Worm (Caenorhabditis elegans) whole organism, late embryonic: ENCODE data around the gene orc-2.

Source experiments
- C08G9.2 ChIP-seq: sonication (generic microtip); optimal IDR thresholded peaks from 2 replicates; lab custom pipeline; 2016; ENCODE audit warnings: mild to moderate bottlenecking, missing genetic modification characterization, moderate library complexity, missing compliant biosample characterization
- C38D4.7 ChIP-seq: fragments of 200-800 bp; sonication (Bioruptor generic); optimal IDR thresholded peaks from 2 replicates; lab custom pipeline; 2018; ENCODE audit warnings: mild to moderate bottlenecking, missing genetic modification characterization, moderate library complexity, missing compliant biosample characterization
- F13H6.1 ChIP-seq: sonication (generic microtip); optimal IDR thresholded peaks from 2 replicates; lab custom pipeline; 2016; ENCODE audit warnings: missing genetic modification characterization, missing compliant biosample characterization
- K02D7.2 ChIP-seq: sonication (generic microtip); optimal IDR thresholded peaks from 2 replicates; lab custom pipeline; 2017; ENCODE audit warnings: mild to moderate bottlenecking, missing genetic modification characterization, missing compliant biosample characterization
- T23F11.4 ChIP-seq: fragments of 200-800 bp; sonication (Bioruptor generic); optimal IDR thresholded peaks from 2 replicates; lab custom pipeline; 2018; ENCODE audit warnings: mild to moderate bottlenecking, missing genetic modification characterization, missing compliant biosample characterization
- ama-1 ChIP-seq: fragments of 150-350 bp; optimal IDR thresholded peaks from 2 replicates; lab custom pipeline; 2014
- ceh-14 ChIP-seq: sonication (generic microtip); optimal IDR thresholded peaks from 2 replicates; lab custom pipeline; 2016; ENCODE audit warnings: missing genotype, missing genetic modification characterization, missing compliant biosample characterization
- ceh-18 ChIP-seq: sonication (generic microtip); optimal IDR thresholded peaks from 2 replicates; lab custom pipeline; 2016; ENCODE audit warnings: missing genetic modification characterization, missing compliant biosample characterization
- ceh-19 ChIP-seq: fragments of 200-800 bp; sonication (Bioruptor generic); optimal IDR thresholded peaks from 2 replicates; lab custom pipeline; 2018; ENCODE audit warnings: mild to moderate bottlenecking, missing genetic modification characterization, missing compliant biosample characterization
- ceh-2 ChIP-seq: sonication (generic microtip); optimal IDR thresholded peaks from 2 replicates; lab custom pipeline; 2016; ENCODE audit warnings: missing genotype, missing genetic modification characterization, missing compliant biosample characterization
- ceh-24 ChIP-seq: sonication (generic microtip); optimal IDR thresholded peaks from 2 replicates; lab custom pipeline; 2016; ENCODE audit warnings: mild to moderate bottlenecking, missing genetic modification characterization, missing compliant biosample characterization
- ceh-30 ChIP-seq: fragments of 150-350 bp; optimal IDR thresholded peaks from 2 replicates; lab custom pipeline; 2014; ENCODE audit warnings: missing biosample characterization, missing genetic modification characterization
- ceh-31 ChIP-seq: sonication (generic microtip); optimal IDR thresholded peaks from 2 replicates; lab custom pipeline; 2016; ENCODE audit warnings: missing genetic modification characterization, missing compliant biosample characterization
- ceh-34 ChIP-seq: sonication (generic microtip); optimal IDR thresholded peaks from 2 replicates; lab custom pipeline; 2016; ENCODE audit warnings: mild to moderate bottlenecking, missing genetic modification characterization, missing compliant biosample characterization
- ceh-45 ChIP-seq: fragments of 200-800 bp; sonication (Bioruptor generic); IDR thresholded peaks from 2 replicates; pipeline ENCODE4 v1.3.6; 2022; ENCODE audit warnings: missing genetic modification reagents, missing genetic modification characterization, missing compliant biosample characterization
- ceh-48 ChIP-seq: sonication (generic microtip); optimal IDR thresholded peaks from 2 replicates; lab custom pipeline; 2016; ENCODE audit warnings: missing genetic modification characterization, inconsistent platforms, missing compliant biosample characterization
- ceh-6 ChIP-seq: fragments of 200-800 bp; sonication (Bioruptor generic); optimal IDR thresholded peaks from 2 replicates; lab custom pipeline; 2018; ENCODE audit warnings: mild to moderate bottlenecking, missing genetic modification characterization, missing compliant biosample characterization
- ceh-9 ChIP-seq: sonication (generic microtip); optimal IDR thresholded peaks from 2 replicates; lab custom pipeline; 2016; ENCODE audit warnings: mild to moderate bottlenecking, missing genetic modification characterization, inconsistent platforms, missing compliant biosample characterization
- che-1 ChIP-seq: sonication (generic microtip); optimal IDR thresholded peaks from 2 replicates; lab custom pipeline; 2016; ENCODE audit warnings: mild to moderate bottlenecking, missing genetic modification characterization, missing compliant biosample characterization
- dmd-4 ChIP-seq: sonication (generic microtip); optimal IDR thresholded peaks from 2 replicates; lab custom pipeline; 2016; ENCODE audit warnings: borderline replicate concordance, missing genetic modification characterization, missing compliant biosample characterization
- dve-1 ChIP-seq: sonication (generic microtip); optimal IDR thresholded peaks from 2 replicates; lab custom pipeline; 2017; ENCODE audit warnings: antibody characterized with exemption, mild to moderate bottlenecking, missing genetic modification characterization, missing compliant biosample characterization
- elt-2 ChIP-seq: sonication (generic microtip); optimal IDR thresholded peaks from 2 replicates; lab custom pipeline; 2016; ENCODE audit warnings: missing genetic modification reagents, missing genetic modification characterization, missing compliant biosample characterization
- elt-4 ChIP-seq: sonication (generic microtip); optimal IDR thresholded peaks from 2 replicates; lab custom pipeline; 2016; ENCODE audit warnings: missing genetic modification characterization, missing compliant biosample characterization
- ets-4 ChIP-seq: sonication (generic microtip); optimal IDR thresholded peaks from 2 replicates; lab custom pipeline; 2016; ENCODE audit warnings: missing genetic modification characterization, missing compliant biosample characterization
- eyg-1 ChIP-seq: sonication (generic microtip); optimal IDR thresholded peaks from 2 replicates; lab custom pipeline; 2016; ENCODE audit warnings: missing genotype, missing genetic modification characterization, missing compliant biosample characterization
- fax-1 ChIP-seq: sonication (generic microtip); optimal IDR thresholded peaks from 2 replicates; lab custom pipeline; 2016; ENCODE audit warnings: missing genotype, missing genetic modification characterization, missing compliant biosample characterization
- fkh-10 ChIP-seq: fragments of 150-350 bp; optimal IDR thresholded peaks from 2 replicates; lab custom pipeline; 2014; ENCODE audit warnings: missing biosample characterization, missing genetic modification reagents, missing genetic modification characterization
- fkh-6 ChIP-seq: sonication (generic microtip); optimal IDR thresholded peaks from 2 replicates; lab custom pipeline; 2016; ENCODE audit warnings: missing genetic modification characterization, missing compliant biosample characterization
- hlh-13 ChIP-seq: fragments of 200-800 bp; sonication (Bioruptor generic); optimal IDR thresholded peaks from 2 replicates; lab custom pipeline; 2018; ENCODE audit warnings: mild to moderate bottlenecking, missing genetic modification characterization, missing compliant biosample characterization
- hlh-30 ChIP-seq: sonication (generic microtip); optimal IDR thresholded peaks from 2 replicates; lab custom pipeline; 2017; ENCODE audit warnings: antibody characterized with exemption, missing genetic modification characterization, missing compliant biosample characterization; ENCODE audit not compliant: insufficient read depth
- hlh-6 ChIP-seq: sonication (generic microtip); optimal IDR thresholded peaks from 2 replicates; lab custom pipeline; 2016; ENCODE audit warnings: missing genotype, missing genetic modification characterization, missing compliant biosample characterization
- hlh-8 ChIP-seq: sonication (generic microtip); optimal IDR thresholded peaks from 2 replicates; lab custom pipeline; 2016; ENCODE audit warnings: missing genotype, missing genetic modification characterization, missing compliant biosample characterization
- lim-6 ChIP-seq: sonication (generic microtip); optimal IDR thresholded peaks from 2 replicates; lab custom pipeline; 2016; ENCODE audit warnings: missing genetic modification characterization, missing compliant biosample characterization
- lin-11 ChIP-seq: fragments of 200-800 bp; sonication (Bioruptor generic); optimal IDR thresholded peaks from 2 replicates; lab custom pipeline; 2018; ENCODE audit warnings: mild to moderate bottlenecking, missing genetic modification characterization, missing compliant biosample characterization
- madf-2 ChIP-seq: sonication (generic microtip); optimal IDR thresholded peaks from 2 replicates; lab custom pipeline; 2017; ENCODE audit warnings: missing genetic modification characterization, missing compliant biosample characterization
- nfya-1 ChIP-seq: sonication (generic microtip); optimal IDR thresholded peaks from 2 replicates; lab custom pipeline; 2017; ENCODE audit warnings: missing genetic modification characterization, mild to moderate bottlenecking, missing compliant biosample characterization, antibody characterized with exemption, moderate library complexity
- nhr-232 ChIP-seq: sonication (generic microtip); optimal IDR thresholded peaks from 2 replicates; lab custom pipeline; 2016; ENCODE audit warnings: missing genetic modification characterization, missing compliant biosample characterization
- npax-4 ChIP-seq: sonication (generic microtip); optimal IDR thresholded peaks from 2 replicates; lab custom pipeline; 2016; ENCODE audit warnings: missing genetic modification characterization, missing compliant biosample characterization
- odd-2 ChIP-seq: sonication (generic microtip); optimal IDR thresholded peaks from 2 replicates; lab custom pipeline; 2017; ENCODE audit warnings: antibody characterized with exemption, mild to moderate bottlenecking, missing genetic modification characterization, missing compliant biosample characterization
- pag-3 ChIP-seq: sonication (generic microtip); optimal IDR thresholded peaks from 2 replicates; lab custom pipeline; 2016; ENCODE audit warnings: missing compliant biosample characterization, missing genetic modification characterization, borderline replicate concordance
- pat-9 ChIP-seq: fragments of 200-800 bp; sonication (Bioruptor generic); optimal IDR thresholded peaks from 2 replicates; lab custom pipeline; 2018; ENCODE audit warnings: mild to moderate bottlenecking, missing genetic modification characterization, moderate library complexity, missing compliant biosample characterization
- pax-1 ChIP-seq: fragments of 150-350 bp; optimal IDR thresholded peaks from 2 replicates; lab custom pipeline; 2014; ENCODE audit warnings: missing biosample characterization, missing genetic modification characterization
- pha-2 ChIP-seq: sonication (generic microtip); optimal IDR thresholded peaks from 2 replicates; lab custom pipeline; 2017; ENCODE audit warnings: mild to moderate bottlenecking, missing genetic modification characterization, missing compliant biosample characterization
- pha-4 ChIP-seq: fragments of 150-350 bp; optimal IDR thresholded peaks from 2 replicates; lab custom pipeline; 2018; ENCODE audit warnings: missing biosample characterization, missing genetic modification reagents, missing genetic modification characterization
- pqm-1 ChIP-seq: sonication (generic microtip); optimal IDR thresholded peaks from 2 replicates; lab custom pipeline; 2016; ENCODE audit warnings: missing genetic modification characterization, missing compliant biosample characterization
- sdc-2 ChIP-seq: sonication (generic microtip); optimal IDR thresholded peaks from 2 replicates; lab custom pipeline; 2016; ENCODE audit warnings: missing genotype, missing genetic modification characterization, missing compliant biosample characterization
- sox-2 ChIP-seq: fragments of 200-800 bp; sonication (Bioruptor generic); IDR thresholded peaks from 2 replicates; pipeline ENCODE4 v1.3.6; 2022; ENCODE audit warnings: missing genetic modification reagents, missing genetic modification characterization, missing compliant biosample characterization
- sox-4 ChIP-seq: sonication (generic microtip); optimal IDR thresholded peaks from 2 replicates; lab custom pipeline; 2017; ENCODE audit warnings: mild to moderate bottlenecking, missing genetic modification characterization, inconsistent platforms, missing compliant biosample characterization
- syd-9 ChIP-seq: sonication (generic microtip); optimal IDR thresholded peaks from 2 replicates; lab custom pipeline; 2016; ENCODE audit warnings: mild to moderate bottlenecking, missing genetic modification characterization, moderate library complexity, missing compliant biosample characterization
- ttx-3 ChIP-seq: sonication (generic microtip); optimal IDR thresholded peaks from 2 replicates; lab custom pipeline; 2016; ENCODE audit warnings: missing genetic modification reagents, missing genetic modification characterization, missing compliant biosample characterization
- unc-42 ChIP-seq: sonication (generic microtip); optimal IDR thresholded peaks from 2 replicates; lab custom pipeline; 2016; ENCODE audit warnings: missing genotype, missing genetic modification characterization, missing compliant biosample characterization
- unc-55 ChIP-seq: sonication (generic microtip); optimal IDR thresholded peaks from 2 replicates; lab custom pipeline; 2017; ENCODE audit warnings: missing biosample characterization, missing genetic modification reagents, missing genetic modification characterization
- zip-5 ChIP-seq: sonication (generic microtip); optimal IDR thresholded peaks from 2 replicates; lab custom pipeline; 2016; ENCODE audit warnings: missing genetic modification characterization, missing compliant biosample characterization
- ztf-16 ChIP-seq: sonication (generic microtip); optimal IDR thresholded peaks from 2 replicates; lab custom pipeline; 2017; ENCODE audit warnings: missing genetic modification characterization, missing compliant biosample characterization

The orc-2 gene

DNA sequence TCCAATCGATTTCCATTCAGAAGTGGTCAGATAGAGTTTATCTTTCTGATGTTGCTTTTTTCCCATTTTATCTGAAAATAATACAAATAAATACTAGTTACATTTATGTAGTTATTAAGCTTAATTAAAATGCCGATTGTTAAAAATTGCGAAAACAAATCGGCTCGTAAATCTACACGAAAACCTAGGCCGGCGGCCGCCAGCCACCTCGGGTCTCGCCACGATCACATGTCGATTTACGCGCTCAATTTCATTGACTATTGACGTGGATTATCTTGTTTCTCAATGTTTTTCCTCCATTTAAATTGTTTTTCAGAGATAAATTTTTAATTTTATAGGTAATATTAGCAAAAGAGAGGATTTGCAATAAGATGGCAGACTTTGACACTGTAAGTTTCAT, 1.2 kb upstream of the orc-2 start, which contains the start of the genes cyn-4 and copz-1:
Gene cyn-4, minus strand, starts transcription at position 71 of the 400 bp plus-strand sequence.
Gene copz-1, plus strand, starts transcription at position 339 of the 400 bp plus-strand sequence.
- TF ChIP-seq che-1 (tag; lab: Kevin White, UChicago) (no peak), elt-4 (tag; lab: Kevin White, UChicago) (no peak), ceh-48 (tag; lab: Kevin White, UChicago) (no peak), hlh-6 (tag; lab: Kevin White, UChicago) (no peak), ceh-6 (GFP tag; lab: Kevin White, UChicago) (no peak), pha-4 (tag; lab: Kevin White, UChicago) (no peak), lim-6 (tag; lab: Kevin White, UChicago) (peak; percentile 48), pag-3 (no peak), elt-2 (tag; lab: Kevin White, UChicago) (peak; percentile 65), pax-1 (tag; lab: Kevin White, UChicago) (no peak), nfya-1 (tag; lab: Kevin White, UChicago) (peak; percentile 60), fax-1 (no peak), fkh-10 (GFP tag; lab: Kevin White, UChicago) (no peak), sdc-2 (no peak), ama-1 (lab: Kevin White, UChicago) (no peak), ttx-3 (tag; lab: Kevin White, UChicago) (no peak), ceh-2 (tag; lab: Kevin White, UChicago) (peak; percentile 92), ceh-30 (tag; lab: Kevin White, UChicago) (no peak), eyg-1 (tag; lab: Kevin White, UChicago) (peak; percentile 10), ceh-18 (tag; lab: Kevin White, UChicago) (no peak), unc-55 (GFP tag; lab: Kevin White, UChicago) (no peak), ztf-16 (no peak), unc-42 (tag; lab: Kevin White, UChicago) (peak; percentile 73), K02D7.2 (tag; lab: Kevin White, UChicago) (no peak), dmd-4 (tag; lab: Kevin White, UChicago) (no peak), dve-1 (tag; lab: Kevin White, UChicago) (no peak), syd-9 (tag; lab: Kevin White, UChicago) (no peak), lin-11 (tag; lab: Kevin White, UChicago) (no peak), C08G9.2 (peak; percentile 89), ceh-45 (no peak), ceh-24 (tag; lab: Kevin White, UChicago) (no peak), pqm-1 (tag; lab: Kevin White, UChicago) (no peak), pat-9 (no peak), npax-4 (tag; lab: Kevin White, UChicago) (no peak), madf-2 (tag; lab: Kevin White, UChicago) (no peak), ceh-9 (tag; lab: Kevin White, UChicago) (no peak), ceh-19 (GFP tag; lab: Kevin White, UChicago) (peak; percentile 14), sox-2 (GFP tag; lab: Robert Waterston, UW) (no peak), ceh-34 (tag; lab: Kevin White, UChicago) (peak; percentile 38), nhr-232 (tag; lab: Kevin White, UChicago) (no peak), zip-5 (peak; percentile 70), pha-2 (tag; lab: Kevin White, UChicago) (no peak), ceh-14 (tag; lab: Kevin White, UChicago) (peak; percentile 69), T23F11.4 (GFP tag; lab: Kevin White, UChicago) (no peak), hlh-13 (GFP tag; lab: Kevin White, UChicago) (no peak), fkh-6 (tag; lab: Kevin White, UChicago) (no peak), sox-4 (tag; lab: Kevin White, UChicago) (no peak), hlh-8 (tag; lab: Kevin White, UChicago) (peak; percentile 55), C38D4.7 (GFP tag; lab: Kevin White, UChicago) (no peak), odd-2 (no peak), ceh-31 (tag; lab: Kevin White, UChicago) (peak; percentile 94), hlh-30 (tag; lab: Kevin White, UChicago) (peak; percentile 81), ets-4 (tag; lab: Kevin White, UChicago) (peak; percentile 87), F13H6.1 (peak; percentile 22)
